Worm (Caenorhabditis elegans) whole organism, midembryonic: ENCODE data around the gene srv-32.

ENCODE experiments used
- cog-1 ChIP-seq: sonication (generic microtip); optimal IDR thresholded peaks from 2 replicates; lab custom pipeline; 2016; ENCODE audit warnings: missing genetic modification characterization, missing compliant biosample characterization
- ztf-29 ChIP-seq: fragments of 200-800 bp; sonication (Bioruptor generic); IDR thresholded peaks from 2 replicates; pipeline ENCODE4 v1.3.6; 2022; ENCODE audit warnings: missing genetic modification reagents, missing genetic modification characterization, missing compliant biosample characterization

DNA sequence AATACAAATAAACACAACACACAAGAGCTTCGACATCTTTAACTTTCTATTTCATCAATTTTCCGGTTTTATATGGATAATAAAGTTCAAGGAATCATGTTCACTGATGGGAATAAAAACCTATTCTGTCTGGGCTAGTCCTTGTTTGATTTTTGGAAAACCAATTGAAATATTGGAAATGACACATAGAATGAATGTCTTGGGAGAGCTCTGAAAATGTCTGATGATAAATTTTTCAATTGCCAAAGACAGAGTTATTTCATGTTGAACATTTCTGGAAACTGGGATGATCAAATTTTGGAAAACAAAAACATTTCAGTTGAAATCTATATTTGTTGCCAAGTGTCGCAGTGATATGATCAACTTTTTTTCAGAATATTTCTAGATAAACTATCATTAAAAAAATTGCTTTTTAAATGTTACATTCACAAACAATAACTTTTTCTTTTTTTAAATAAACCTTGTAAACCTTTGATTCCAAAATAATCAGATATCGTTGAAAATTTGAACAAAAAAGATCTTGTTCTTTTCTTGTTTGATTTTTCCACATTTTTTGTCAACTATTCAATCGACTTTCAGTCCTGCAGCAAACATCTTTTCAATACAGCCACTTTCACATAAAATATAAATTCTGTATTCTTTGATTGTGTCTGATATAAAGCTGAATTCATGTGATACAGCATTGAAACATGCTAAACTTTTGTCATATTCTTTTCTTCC is 44.4 kb downstream of the srv-32 start, which contains the start of the genes F58F9.6 and F58F9.8:
- TF ChIP-seq ztf-29 (GFP tag; lab: Robert Waterston, UW): no peak
- no peak for TF ChIP-seq cog-1
